Worm (Caenorhabditis elegans) whole organism, L4 larva: ENCODE data around the gene T24A6.7.

Experiments
- dmd-8 ChIP-seq: fragments of 200-800 bp; sonication (Bioruptor generic); IDR thresholded peaks from 2 replicates; pipeline ENCODE4 v1.3.6; 2022; ENCODE audit warnings: missing genetic modification characterization, missing compliant biosample characterization
- dpl-1 ChIP-seq: fragments of 150-350 bp; optimal IDR thresholded peaks from 2 replicates; lab custom pipeline; 2014; ENCODE audit warnings: missing biosample characterization, missing genetic modification reagents, missing genetic modification characterization
- nhr-237 ChIP-seq: sonication (generic microtip); optimal IDR thresholded peaks from 2 replicates; lab custom pipeline; 2017; ENCODE audit warnings: missing biosample characterization, missing genetic modification characterization
- nhr-28 ChIP-seq: fragments of 150-350 bp; optimal IDR thresholded peaks from 2 replicates; lab custom pipeline; 2014; ENCODE audit warnings: missing biosample characterization, missing genetic modification characterization
- snpc-4 ChIP-seq: fragments of 150-350 bp; optimal IDR thresholded peaks from 2 replicates; lab custom pipeline; 2014; ENCODE audit warnings: missing biosample characterization, missing genetic modification characterization

DNA sequence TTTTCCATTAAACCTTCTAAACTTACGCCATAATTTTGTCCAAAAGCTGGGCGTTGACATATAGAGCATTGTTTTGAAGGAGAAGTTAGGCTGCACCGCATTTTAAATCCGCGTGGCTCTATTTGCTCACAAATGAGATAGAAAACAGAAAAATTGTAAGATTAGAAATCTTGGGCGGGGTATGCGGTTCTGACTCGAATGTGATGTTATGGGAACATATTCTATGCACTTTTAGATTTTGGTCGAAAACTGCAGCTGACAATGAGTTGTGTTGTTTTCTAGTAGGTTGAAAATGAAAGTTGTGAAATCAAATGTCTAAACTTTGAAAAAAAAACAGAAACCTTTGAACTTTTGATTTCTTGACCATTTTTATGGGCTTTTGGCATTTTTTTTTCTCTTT, 18.3 kb downstream of the T24A6.7 start, which contains the start of gene nhr-222:
- TF ChIP-seq dpl-1 (GFP tag; lab: Kevin White, UChicago) (no peak), nhr-28 (tag; lab: Kevin White, UChicago) (no peak), dmd-8 (GFP tag; lab: Robert Waterston, UW) (no peak), nhr-237 (tag; lab: Kevin White, UChicago) (no peak), snpc-4 (tag; lab: Kevin White, UChicago) (no peak)
